Worm (Caenorhabditis elegans): ENCODE data around the gene gpch-1.

gpch-1 gene

DNA sequence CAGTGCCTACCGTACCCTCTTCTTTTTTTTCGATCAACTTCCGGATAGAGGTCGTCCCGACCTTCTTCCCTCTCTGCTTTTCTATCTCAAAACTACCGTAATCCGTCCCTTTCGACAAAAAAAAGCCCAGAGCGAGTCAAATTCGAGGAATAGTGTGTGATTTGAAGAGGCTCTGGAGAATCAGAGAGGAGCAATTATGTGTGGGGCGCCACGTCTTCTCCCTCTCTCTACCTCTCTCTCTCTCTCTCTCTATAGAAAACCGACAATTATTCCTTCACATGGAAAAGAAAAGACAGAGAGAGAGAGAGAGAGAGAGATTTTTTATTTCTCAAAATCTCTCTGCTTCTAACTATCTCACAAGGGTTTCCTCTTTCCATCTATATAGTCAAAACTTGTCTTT, 48.2 kb downstream of the gpch-1 start:
- no peak for TF ChIP-seq ztf-23 (GFP tag; IDR thresholded peaks at IDR 0.05)
- no peak for TF ChIP-seq cog-1 (tag; optimal IDR thresholded peaks at IDR 0.05)
- no peak for TF ChIP-seq ref-1 (GFP tag; conservative IDR thresholded peaks at IDR 0.05)
- TF ChIP-seq klf-2 (GFP tag; conservative IDR thresholded peaks at IDR 0.05), result no peak
- no peak for TF ChIP-seq ztf-29 (GFP tag; IDR thresholded peaks at IDR 0.05)
- TF ChIP-seq flt-1 (GFP tag; IDR thresholded peaks at IDR 0.05), result no peak
- TF ChIP-seq T22C8.4 (GFP tag; IDR thresholded peaks at IDR 0.05), result no peak

DNA sequence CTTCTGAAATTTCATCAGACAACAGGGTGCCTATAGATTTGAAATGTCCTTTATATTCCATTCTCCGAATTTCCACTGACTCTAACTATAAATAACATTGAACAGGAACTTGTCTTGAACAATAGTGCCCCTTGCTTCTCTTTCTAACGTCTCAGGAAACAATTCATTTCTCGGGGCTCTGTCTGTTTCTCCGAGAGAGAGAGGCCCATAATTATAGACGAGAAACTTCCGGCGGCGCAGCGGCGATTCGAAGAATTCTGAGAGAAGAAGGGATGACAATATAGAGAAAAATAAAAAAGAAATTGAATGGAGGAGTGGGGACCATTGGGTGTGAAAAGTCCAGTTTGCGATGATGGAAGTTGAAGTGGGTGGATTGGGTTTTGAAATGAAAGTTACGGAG, 51.9 kb downstream of the gpch-1 start:
- TF ChIP-seq tab-1 (GFP tag; IDR thresholded peaks at IDR 0.05) (0 out of 2 replicates have a peak, but pooled peaks have one; percentile 36), ztf-23 (GFP tag; IDR thresholded peaks at IDR 0.05) (no peak), flt-1 (GFP tag; IDR thresholded peaks at IDR 0.05) (no peak)

ce11 chrIII:4461337-4461736, 53.0 kb downstream of the gpch-1 start:
- no peak for TF ChIP-seq flt-1 (GFP tag; IDR thresholded peaks at IDR 0.05)
